Fruit fly (Drosophila melanogaster) whole organism, embryonic: ENCODE data around the gene Ciz1.
A peak's percentile ranks its signal among the peaks of the same experiment; 100 is the strongest.

ENCODE experiments used
- ATbp ChIP-seq: fragments of 200-800 bp; sonication (Bioruptor generic); optimal IDR thresholded peaks from 2 replicates; lab custom pipeline; 2017; ENCODE audit warnings: missing biosample characterization, mild to moderate bottlenecking, missing genetic modification characterization, missing genetic modification reagents
- CG10654 ChIP-seq: fragments of 200-800 bp; sonication (Bioruptor generic); optimal IDR thresholded peaks from 2 replicates; lab custom pipeline; 2016; ENCODE audit warnings: missing biosample characterization, missing genetic modification characterization
- CG11696 ChIP-seq: fragments of 200-800 bp; sonication (Bioruptor generic); IDR thresholded peaks from 2 replicates; pipeline ENCODE4 v1.3.6; 2022; ENCODE audit warnings: missing biosample characterization, missing genetic modification characterization
- CG12071 ChIP-seq: fragments of 200-800 bp; sonication (Bioruptor generic); optimal IDR thresholded peaks from 3 replicates; lab custom pipeline; 2018; ENCODE audit warnings: missing biosample characterization, mild to moderate bottlenecking, missing genetic modification characterization
- CG12104 ChIP-seq: fragments of 200-800 bp; sonication (Bioruptor generic); optimal IDR thresholded peaks from 3 replicates; lab custom pipeline; 2016; ENCODE audit warnings: missing biosample characterization, missing genetic modification characterization
- CG1233 ChIP-seq: fragments of 200-800 bp; sonication (Bioruptor generic); optimal IDR thresholded peaks from 4 replicates; lab custom pipeline; 2018; ENCODE audit warnings: missing biosample characterization, mild to moderate bottlenecking, missing genetic modification characterization
- CG12744 ChIP-seq: fragments of 200-800 bp; sonication (Bioruptor generic); optimal IDR thresholded peaks from 2 replicates; lab custom pipeline; 2016; ENCODE audit warnings: missing biosample characterization, missing genetic modification characterization
- CG13296 ChIP-seq: fragments of 200-800 bp; sonication (Bioruptor generic); optimal IDR thresholded peaks from 3 replicates; lab custom pipeline; 2018; ENCODE audit warnings: missing biosample characterization, mild to moderate bottlenecking, missing genetic modification characterization
- CG13894 ChIP-seq: fragments of 200-800 bp; sonication (Bioruptor generic); optimal IDR thresholded peaks from 3 replicates; lab custom pipeline; 2018; ENCODE audit warnings: missing biosample characterization, mild to moderate bottlenecking, missing genetic modification characterization, moderate library complexity
- CG17612 ChIP-seq: fragments of 200-800 bp; sonication (Bioruptor generic); IDR thresholded peaks from 2 replicates; pipeline ENCODE4 v1.3.6; 2022; ENCODE audit warnings: missing biosample characterization, missing genetic modification characterization
- CG1792 ChIP-seq: fragments of 200-800 bp; sonication (Bioruptor generic); optimal IDR thresholded peaks from 2 replicates; lab custom pipeline; 2016; ENCODE audit warnings: missing biosample characterization, missing genetic modification characterization
- CG18476 ChIP-seq: fragments of 200-800 bp; sonication (Bioruptor generic); optimal IDR thresholded peaks from 2 replicates; lab custom pipeline; 2016; ENCODE audit warnings: missing biosample characterization, mild to moderate bottlenecking, missing genetic modification characterization
- CG34376 ChIP-seq: fragments of 200-800 bp; sonication (Bioruptor generic); optimal IDR thresholded peaks from 2 replicates; lab custom pipeline; 2018; ENCODE audit warnings: missing biosample characterization, mild to moderate bottlenecking, missing genetic modification characterization
- CG4282 ChIP-seq: fragments of 200-800 bp; sonication (Bioruptor generic); optimal IDR thresholded peaks from 2 replicates; lab custom pipeline; 2016; ENCODE audit warnings: missing biosample characterization, missing genetic modification characterization
- CG5953 ChIP-seq: fragments of 200-800 bp; sonication (Bioruptor generic); IDR thresholded peaks from 2 replicates; pipeline ENCODE4 v1.3.6; 2022; ENCODE audit warnings: missing biosample characterization, missing genetic modification characterization
- CG6254 ChIP-seq: fragments of 200-800 bp; sonication (Bioruptor generic); optimal IDR thresholded peaks from 3 replicates; lab custom pipeline; 2017; ENCODE audit warnings: mild to moderate bottlenecking, missing biosample characterization, missing genetic modification reagents, missing genetic modification characterization
- CG6654 ChIP-seq: fragments of 200-800 bp; sonication (Bioruptor generic); optimal IDR thresholded peaks from 2 replicates; lab custom pipeline; 2017; ENCODE audit warnings: missing biosample characterization, mild to moderate bottlenecking, missing genetic modification characterization
- CG8765 ChIP-seq: fragments of 200-800 bp; sonication (Bioruptor generic); IDR thresholded peaks from 2 replicates; pipeline ENCODE4 v1.3.6; 2022; ENCODE audit warnings: missing biosample characterization, missing genetic modification characterization
- CG9817 ChIP-seq: fragments of 200-800 bp; sonication (Bioruptor generic); optimal IDR thresholded peaks from 2 replicates; lab custom pipeline; 2018; ENCODE audit warnings: missing biosample characterization, mild to moderate bottlenecking, missing genetic modification characterization, moderate library complexity
- Camta ChIP-seq: fragments of 200-800 bp; sonication (Bioruptor generic); optimal IDR thresholded peaks from 2 replicates; lab custom pipeline; 2016; ENCODE audit warnings: missing biosample characterization, missing genetic modification characterization
- E2f1 ChIP-seq: fragments of 200-800 bp; sonication (Bioruptor generic); IDR thresholded peaks from 2 replicates; pipeline ENCODE4 v1.3.6; 2022; ENCODE audit warnings: missing biosample characterization, missing genetic modification characterization
- Elba2 ChIP-seq: fragments of 200-800 bp; sonication (Bioruptor generic); optimal IDR thresholded peaks from 3 replicates; lab custom pipeline; 2016; ENCODE audit warnings: missing biosample characterization, missing genetic modification characterization
- MBD-R2 ChIP-seq: fragments of 200-800 bp; sonication (Bioruptor generic); IDR thresholded peaks from 2 replicates; pipeline ENCODE4 v1.3.6; 2022; ENCODE audit warnings: missing biosample characterization, missing genetic modification characterization
- Mes4 ChIP-seq: fragments of 200-800 bp; sonication (Bioruptor generic); optimal IDR thresholded peaks from 2 replicates; lab custom pipeline; 2016; ENCODE audit warnings: missing biosample characterization, missing genetic modification characterization
- Sox102F ChIP-seq: fragments of 200-800 bp; sonication (Bioruptor generic); optimal IDR thresholded peaks from 2 replicates; lab custom pipeline; 2018; ENCODE audit warnings: missing biosample characterization, mild to moderate bottlenecking, missing genetic modification characterization, moderate library complexity
- Sry-β ChIP-seq: fragments of 200-800 bp; sonication (Bioruptor generic); optimal IDR thresholded peaks from 2 replicates; lab custom pipeline; 2018; ENCODE audit warnings: missing biosample characterization, mild to moderate bottlenecking, missing genetic modification characterization, moderate library complexity
- amos ChIP-seq: fragments of 200-800 bp; sonication (Bioruptor generic); IDR thresholded peaks from 2 replicates; pipeline ENCODE4 v1.3.6; 2022; ENCODE audit warnings: missing biosample characterization, missing genetic modification characterization; ENCODE audit not compliant: partially characterized antibody
- bowl ChIP-seq: fragments of 200-800 bp; sonication (Bioruptor generic); IDR thresholded peaks from 2 replicates; pipeline ENCODE4 v1.3.6; 2022; ENCODE audit warnings: missing biosample characterization, missing genetic modification characterization
- caup ChIP-seq: fragments of 200-800 bp; sonication (Bioruptor generic); optimal IDR thresholded peaks from 3 replicates; lab custom pipeline; 2017; ENCODE audit warnings: missing biosample characterization, mild to moderate bottlenecking, missing genetic modification characterization, moderate library complexity; ENCODE audit not compliant: severe bottlenecking
- dimm ChIP-seq: fragments of 200-800 bp; sonication (Bioruptor generic); IDR thresholded peaks from 2 replicates; pipeline ENCODE4 v1.3.6; 2022; ENCODE audit warnings: missing biosample characterization, missing genetic modification characterization
- exex ChIP-seq: fragments of 200-800 bp; sonication (Bioruptor generic); optimal IDR thresholded peaks from 4 replicates; lab custom pipeline; 2018; ENCODE audit warnings: missing biosample characterization, mild to moderate bottlenecking, missing genetic modification characterization, moderate library complexity
- fd3F ChIP-seq: fragments of 200-800 bp; sonication (Bioruptor generic); optimal IDR thresholded peaks from 2 replicates; lab custom pipeline; 2018; ENCODE audit warnings: missing biosample characterization, mild to moderate bottlenecking, missing genetic modification characterization, moderate library complexity
- jing ChIP-seq: fragments of 200-800 bp; sonication (Bioruptor generic); optimal IDR thresholded peaks from 2 replicates; lab custom pipeline; 2018; ENCODE audit warnings: missing biosample characterization, mild to moderate bottlenecking, missing genetic modification characterization
- lbe ChIP-seq: fragments of 200-800 bp; sonication (Bioruptor generic); optimal IDR thresholded peaks from 2 replicates; lab custom pipeline; 2016; ENCODE audit warnings: missing biosample characterization, mild to moderate bottlenecking, missing genetic modification characterization
- lmd ChIP-seq: fragments of 200-800 bp; sonication (Bioruptor generic); IDR thresholded peaks from 2 replicates; pipeline ENCODE4 v1.3.6; 2022; ENCODE audit warnings: missing biosample characterization, missing genetic modification characterization
- oc ChIP-seq: fragments of 200-800 bp; sonication (Bioruptor generic); optimal IDR thresholded peaks from 2 replicates; lab custom pipeline; 2018; ENCODE audit warnings: missing biosample characterization, mild to moderate bottlenecking, missing genetic modification characterization, moderate library complexity
- pfk ChIP-seq: fragments of 200-800 bp; sonication (Bioruptor generic); optimal IDR thresholded peaks from 2 replicates; lab custom pipeline; 2018; ENCODE audit warnings: missing biosample characterization, mild to moderate bottlenecking, missing genetic modification characterization, moderate library complexity
- rib ChIP-seq: fragments of 200-800 bp; sonication (Bioruptor generic); IDR thresholded peaks from 2 replicates; pipeline ENCODE4 v1.3.6; 2022; ENCODE audit warnings: missing biosample characterization, missing genetic modification characterization
- schlank ChIP-seq: fragments of 200-800 bp; sonication (Bioruptor generic); optimal IDR thresholded peaks from 2 replicates; lab custom pipeline; 2018; ENCODE audit warnings: missing biosample characterization, mild to moderate bottlenecking, missing genetic modification characterization
- shn ChIP-seq: fragments of 200-800 bp; sonication (Bioruptor generic); optimal IDR thresholded peaks from 3 replicates; lab custom pipeline; 2016; ENCODE audit warnings: missing biosample characterization, missing genetic modification characterization
- sima ChIP-seq: fragments of 200-800 bp; sonication (Bioruptor generic); optimal IDR thresholded peaks from 2 replicates; lab custom pipeline; 2016; ENCODE audit warnings: missing biosample characterization, missing genetic modification characterization
- so ChIP-seq: fragments of 200-800 bp; sonication (Bioruptor generic); IDR thresholded peaks from 3 replicates; pipeline ENCODE4 v1.3.6; 2022; ENCODE audit warnings: missing biosample characterization, missing genetic modification characterization
- tap ChIP-seq: fragments of 200-800 bp; optimal IDR thresholded peaks from 3 replicates; lab custom pipeline; 2019; ENCODE audit warnings: missing biosample characterization, mild to moderate bottlenecking, missing genetic modification characterization, moderate library complexity
- tin ChIP-seq: fragments of 200-800 bp; sonication (Bioruptor generic); optimal IDR thresholded peaks from 3 replicates; lab custom pipeline; 2016; ENCODE audit warnings: missing biosample characterization, missing genetic modification characterization

Gene Ciz1

DNA sequence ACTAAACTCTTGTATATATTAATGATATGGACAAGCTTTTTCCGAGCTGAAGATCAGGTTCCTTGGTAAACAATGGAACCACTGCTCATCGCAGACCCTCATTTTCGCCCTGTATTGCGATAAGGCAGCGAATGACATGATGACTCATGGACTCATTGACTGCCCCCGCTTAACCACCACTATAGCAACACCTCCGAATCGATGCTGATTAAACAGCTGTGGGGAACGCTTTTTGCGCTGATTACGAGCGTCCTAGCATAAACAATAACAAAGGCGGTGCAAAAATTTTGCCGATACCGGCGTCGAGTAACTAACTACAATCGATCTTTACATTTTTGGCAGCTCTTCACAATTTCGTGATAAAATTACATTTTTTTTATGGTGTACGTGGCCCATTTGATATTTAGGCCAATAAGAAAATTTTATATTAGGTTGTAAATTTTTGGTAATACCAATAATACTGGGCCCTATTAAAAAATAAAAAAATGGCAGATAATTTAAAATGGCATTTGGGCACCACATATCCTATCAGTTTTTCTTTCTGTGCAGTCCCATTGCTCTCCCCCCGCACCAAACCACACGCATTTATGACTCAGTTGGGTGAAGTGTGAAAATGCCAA, 32.8 kb downstream of the Ciz1 start (continued):
- peak; percentile 18 for TF ChIP-seq Elba2 (GFP tag; lab: Kevin White, UChicago)
- no peak for TF ChIP-seq CG8765 (GFP tag; lab: Robert Waterston, UW)
- TF ChIP-seq CG13296 (GFP tag; lab: Kevin White, UChicago): no peak
- TF ChIP-seq rib (GFP tag; lab: Robert Waterston, UW): peak; percentile 72
- TF ChIP-seq CG4282: no peak
- TF ChIP-seq Sox102F (GFP tag; lab: Kevin White, UChicago): peak; percentile 27
- TF ChIP-seq E2f1 (GFP tag; lab: Robert Waterston, UW): no peak
- TF ChIP-seq sima: no peak
- no peak for TF ChIP-seq dimm (GFP tag; lab: Robert Waterston, UW)
- no peak for TF ChIP-seq caup (GFP tag; lab: Kevin White, UChicago)
- TF ChIP-seq shn (GFP tag; lab: Kevin White, UChicago): peak; percentile 27
- no peak for TF ChIP-seq CG6254
- TF ChIP-seq pfk (GFP tag; lab: Kevin White, UChicago): no peak
- no peak for TF ChIP-seq ATbp (GFP tag; lab: Kevin White, UChicago)
- peak; percentile 1 for TF ChIP-seq Mes4 (GFP tag; lab: Kevin White, UChicago)
- no peak for TF ChIP-seq jing (GFP tag; lab: Kevin White, UChicago)
- no peak for TF ChIP-seq CG6654
- no peak for TF ChIP-seq amos
- TF ChIP-seq bowl (GFP tag; lab: Robert Waterston, UW): no peak
- no peak for TF ChIP-seq CG17612 (GFP tag; lab: Robert Waterston, UW)
- TF ChIP-seq CG12104 (GFP tag; lab: Kevin White, UChicago): no peak
- no peak for TF ChIP-seq so (GFP tag; lab: Robert Waterston, UW)
- TF ChIP-seq CG13894 (tag; lab: Kevin White, UChicago): no peak
- no peak for TF ChIP-seq CG9817 (tag; lab: Kevin White, UChicago)
- TF ChIP-seq CG12071 (GFP tag; lab: Kevin White, UChicago): no peak
- no peak for TF ChIP-seq MBD-R2 (GFP tag; lab: Robert Waterston, UW)
- TF ChIP-seq Camta (GFP tag; lab: Kevin White, UChicago): no peak
- no peak for TF ChIP-seq fd3F (GFP tag; lab: Kevin White, UChicago)
- TF ChIP-seq schlank (tag; lab: Kevin White, UChicago): no peak
- no peak for TF ChIP-seq tin (GFP tag; lab: Kevin White, UChicago)
- no peak for TF ChIP-seq oc (tag; lab: Kevin White, UChicago)
- no peak for TF ChIP-seq CG18476 (GFP tag; lab: Kevin White, UChicago)
- no peak for TF ChIP-seq CG12744
- no peak for TF ChIP-seq CG11696
- TF ChIP-seq lmd (GFP tag; lab: Robert Waterston, UW): no peak
- TF ChIP-seq CG34376 (GFP tag; lab: Kevin White, UChicago): no peak
- TF ChIP-seq tap (tag; lab: Kevin White, UChicago): no peak
- TF ChIP-seq CG1792: no peak
- TF ChIP-seq CG1233 (GFP tag; lab: Kevin White, UChicago): no peak
- no peak for TF ChIP-seq CG10654 (GFP tag; lab: Kevin White, UChicago)
- TF ChIP-seq Sry-β (GFP tag; lab: Kevin White, UChicago): no peak
- peak; percentile 20 for TF ChIP-seq lbe (GFP tag; lab: Kevin White, UChicago)
- TF ChIP-seq exex: peak; percentile 44
- no peak for TF ChIP-seq CG5953 (GFP tag; lab: Robert Waterston, UW)
